Fruit fly (Drosophila melanogaster): ENCODE data around the gene Sfp93F.

Gene Sfp93F

dm6 chr3R:21740766-21741350 is 4.8 kb upstream of the Sfp93F start:
- no peak for TF ChIP-seq Rel (GFP tag; optimal IDR thresholded peaks at IDR 0.05)
- TF ChIP-seq Rel (tag; optimal IDR thresholded peaks at IDR 0.05): peak; percentile 95
- TF ChIP-seq Jra (GFP tag; optimal IDR thresholded peaks at IDR 0.05): peak; percentile 60
- peak; percentile 9 for TF ChIP-seq CrebA (GFP tag; optimal IDR thresholded peaks at IDR 0.05; ENCODE audit: borderline replicate concordance)
- no peak for TF ChIP-seq dsf (GFP tag; optimal IDR thresholded peaks at IDR 0.05; ENCODE audit: borderline replicate concordance)
- no peak for TF ChIP-seq usp (GFP tag; optimal IDR thresholded peaks at IDR 0.05)
- TF ChIP-seq CG9705 (GFP tag; optimal IDR thresholded peaks at IDR 0.05): no peak

- no peak for TF ChIP-seq Mio (GFP tag; optimal IDR thresholded peaks at IDR 0.05)
- TF ChIP-seq rgr (GFP tag; optimal IDR thresholded peaks at IDR 0.05): no peak
- TF ChIP-seq Rel (GFP tag; optimal IDR thresholded peaks at IDR 0.05): no peak
- peak; percentile 42 for TF ChIP-seq Rel (tag; optimal IDR thresholded peaks at IDR 0.05)
Observed at dm6 chr3R:21739750-21740319, 3.7 kb upstream of the Sfp93F start, which contains the start of gene CG5849. CG5849 (plus strand) TSS chr3R:21740105.

dm6 chr3R:21739010-21739409 is 2.9 kb upstream of the Sfp93F start, which contains the start of gene CG34034:
CG34034 (minus strand) TSS chr3R:21739110.
- TF ChIP-seq Dfd (GFP tag; optimal IDR thresholded peaks at IDR 0.05) (no peak), h (GFP tag; optimal IDR thresholded peaks at IDR 0.05) (no peak)

dm6 chr3R:21737264-21737663 is 1.2 kb upstream of the Sfp93F start, which contains the start of gene CG42870:
CG42870 (minus strand) TSS chr3R:21737364.
- TF ChIP-seq Sp1 (GFP tag; optimal IDR thresholded peaks at IDR 0.05) (no peak), HLH106 (tag; optimal IDR thresholded peaks at IDR 0.05) (no peak), Dfd (GFP tag; optimal IDR thresholded peaks at IDR 0.05) (no peak), Abd-B (GFP tag; optimal IDR thresholded peaks at IDR 0.05) (no peak), Dif (GFP tag; optimal IDR thresholded peaks at IDR 0.05; ENCODE audit: partially characterized antibody) (no peak), sage (GFP tag; optimal IDR thresholded peaks at IDR 0.05) (no peak), brk (GFP tag; optimal IDR thresholded peaks at IDR 0.05) (no peak), dsf (GFP tag; optimal IDR thresholded peaks at IDR 0.05; ENCODE audit: borderline replicate concordance) (no peak), Mio (GFP tag; optimal IDR thresholded peaks at IDR 0.05) (no peak), ey (GFP tag; optimal IDR thresholded peaks at IDR 0.05) (no peak), jim (GFP tag; optimal IDR thresholded peaks at IDR 0.05) (no peak), foxo (GFP tag; optimal IDR thresholded peaks at IDR 0.05) (no peak), pan (optimal IDR thresholded peaks at IDR 0.05) (no peak), sv (GFP tag; optimal IDR thresholded peaks at IDR 0.05) (no peak), Jra (GFP tag; optimal IDR thresholded peaks at IDR 0.05) (no peak), Hr83 (GFP tag; optimal IDR thresholded peaks at IDR 0.05; ENCODE audit: poor library complexity, severe bottlenecking) (no peak), OdsH (GFP tag; optimal IDR thresholded peaks at IDR 0.05) (no peak), br (GFP tag; optimal IDR thresholded peaks at IDR 0.05) (no peak)

dm6 chr3R:21736749-21737148 is 653 bp upstream of the Sfp93F start, which contains the start of gene CG42869:
CG42869 (minus strand) TSS chr3R:21736849.
- TF ChIP-seq dmrt93B (GFP tag; optimal IDR thresholded peaks at IDR 0.05) (no peak), psq (GFP tag; optimal IDR thresholded peaks at IDR 0.05) (no peak), foxo (GFP tag; optimal IDR thresholded peaks at IDR 0.05) (no peak), pan (optimal IDR thresholded peaks at IDR 0.05) (no peak), OdsH (GFP tag; optimal IDR thresholded peaks at IDR 0.05) (no peak), woc (GFP tag; optimal IDR thresholded peaks at IDR 0.05) (no peak), Hnf4 (GFP tag; optimal IDR thresholded peaks at IDR 0.05) (no peak), Rel (GFP tag; optimal IDR thresholded peaks at IDR 0.05) (no peak), Rel (tag; optimal IDR thresholded peaks at IDR 0.05) (no peak), CrebA (GFP tag; optimal IDR thresholded peaks at IDR 0.05; ENCODE audit: borderline replicate concordance) (no peak), Hr83 (GFP tag; optimal IDR thresholded peaks at IDR 0.05; ENCODE audit: poor library complexity, severe bottlenecking) (no peak), Dif (GFP tag; optimal IDR thresholded peaks at IDR 0.05; ENCODE audit: partially characterized antibody) (no peak), fru (GFP tag; optimal IDR thresholded peaks at IDR 0.05) (no peak), Myc (optimal IDR thresholded peaks at IDR 0.05) (no peak), sage (GFP tag; optimal IDR thresholded peaks at IDR 0.05) (no peak), lola (GFP tag; optimal IDR thresholded peaks at IDR 0.05) (no peak), Dfd (GFP tag; optimal IDR thresholded peaks at IDR 0.05) (no peak), CG9705 (GFP tag; optimal IDR thresholded peaks at IDR 0.05) (no peak), N (GFP tag; optimal IDR thresholded peaks at IDR 0.05) (no peak)

All from whole organism, wandering third instar larva.